Worm (Caenorhabditis elegans): ENCODE data around the gene T23F2.3.

- TF ChIP-seq dao-5 (tag; optimal IDR thresholded peaks at IDR 0.05): no peak
- no peak for TF ChIP-seq him-1 (tag; optimal IDR thresholded peaks at IDR 0.05)
- no peak for TF ChIP-seq W03F9.2 (tag; optimal IDR thresholded peaks at IDR 0.05)
Observed at ce11 chrX:5467308-5467707, 44.8 kb downstream of the T23F2.3 start.
